Fruit fly (Drosophila melanogaster) whole organism, adult: ENCODE results near the gene Calx.

Experiments used
- CG11617 ChIP-seq: fragments of 200-800 bp; sonication (Bioruptor generic); optimal IDR thresholded peaks from 2 replicates; lab custom pipeline; 2017; ENCODE audit warnings: mild to moderate bottlenecking, missing biosample characterization, missing genetic modification reagents, missing genetic modification characterization
- CG12768 ChIP-seq: fragments of 200-800 bp; sonication (Bioruptor generic); optimal IDR thresholded peaks from 2 replicates; lab custom pipeline; 2017; ENCODE audit warnings: missing biosample characterization, missing genetic modification characterization, mild to moderate bottlenecking, moderate library complexity, missing genetic modification reagents
- CG7045 ChIP-seq: fragments of 200-800 bp; sonication (Bioruptor generic); optimal IDR thresholded peaks from 2 replicates; lab custom pipeline; 2017; ENCODE audit warnings: missing biosample characterization, mild to moderate bottlenecking, missing genetic modification characterization
- Clk ChIP-seq: fragments of 200-800 bp; sonication (Bioruptor generic); optimal IDR thresholded peaks from 2 replicates; lab custom pipeline; 2017; ENCODE audit warnings: missing biosample characterization, missing genetic modification characterization
- Hr96 ChIP-seq: fragments of 200-800 bp; sonication (Bioruptor generic); optimal IDR thresholded peaks from 2 replicates; lab custom pipeline; 2016; ENCODE audit warnings: missing biosample characterization, missing genetic modification characterization
- Mnt ChIP-seq: fragments of 200-800 bp; sonication (Bioruptor generic); optimal IDR thresholded peaks from 2 replicates; lab custom pipeline; 2016; ENCODE audit warnings: missing biosample characterization, mild to moderate bottlenecking, missing genetic modification characterization
- bab1 ChIP-seq: fragments of 200-800 bp; sonication (Bioruptor generic); optimal IDR thresholded peaks from 3 replicates; lab custom pipeline; 2019; ENCODE audit warnings: missing biosample characterization, mild to moderate bottlenecking, missing genetic modification characterization, moderate library complexity
- kay ChIP-seq: fragments of 200-800 bp; sonication (Bioruptor generic); peaks from one replicate; lab custom pipeline; 2016; ENCODE audit warnings: missing biosample characterization, missing genetic modification characterization, borderline replicate concordance
- ovo ChIP-seq: fragments of 200-800 bp; sonication (Bioruptor generic); optimal IDR thresholded peaks from 2 replicates; lab custom pipeline; 2016; ENCODE audit warnings: missing biosample characterization, missing genetic modification characterization
- pad ChIP-seq: fragments of 200-800 bp; sonication (Bioruptor generic); optimal IDR thresholded peaks from 3 replicates; lab custom pipeline; 2017; ENCODE audit warnings: missing biosample characterization, missing genetic modification characterization, mild to moderate bottlenecking, moderate library complexity, missing genetic modification reagents
- toe ChIP-seq: fragments of 200-800 bp; sonication (Bioruptor generic); optimal IDR thresholded peaks from 2 replicates; lab custom pipeline; 2016; ENCODE audit warnings: missing biosample characterization, missing genetic modification characterization

DNA sequence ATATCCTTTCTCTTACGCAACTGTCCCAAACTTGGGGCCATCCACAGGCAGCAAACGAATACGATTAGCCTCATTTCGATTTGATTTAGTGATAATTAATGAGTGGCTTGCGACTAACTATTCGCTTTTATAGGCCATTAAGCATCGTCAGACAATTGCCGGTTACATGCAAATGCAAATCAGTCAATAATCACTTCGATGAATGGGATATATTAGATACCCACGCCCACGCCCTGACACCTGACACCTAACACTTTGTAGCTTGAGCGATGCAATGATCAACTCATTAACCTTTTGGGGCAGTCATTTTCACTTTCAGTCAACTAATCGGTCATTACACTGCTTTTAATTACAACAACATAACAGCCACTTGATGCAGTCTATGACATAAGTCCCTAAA, 72.9 kb downstream of the Calx start, which contains the start of gene Jhbp15:
- TF ChIP-seq Hr96: no peak
- TF ChIP-seq Clk (GFP tag; lab: Kevin White, UChicago): no peak
- TF ChIP-seq toe (GFP tag; lab: Kevin White, UChicago): no peak
- TF ChIP-seq pad (GFP tag; lab: Kevin White, UChicago): no peak
- no peak for TF ChIP-seq CG7045 (GFP tag; lab: Kevin White, UChicago)
- TF ChIP-seq bab1 (GFP tag; lab: Kevin White, UChicago): no peak
- TF ChIP-seq kay (GFP tag; lab: Kevin White, UChicago): no peak
- no peak for TF ChIP-seq Mnt
- no peak for TF ChIP-seq ovo (GFP tag; lab: Kevin White, UChicago)
- no peak for TF ChIP-seq CG11617 (GFP tag; lab: Kevin White, UChicago)
- TF ChIP-seq CG12768 (GFP tag; lab: Kevin White, UChicago): no peak
